Fruit fly (Drosophila melanogaster) whole organism, embryonic: Measurements from ENCODE around the gene CG2794.
A peak's percentile ranks its signal among the peaks of the same experiment; 100 is the strongest.

Experiments used
- ATbp ChIP-seq: fragments of 200-800 bp; sonication (Bioruptor generic); optimal IDR thresholded peaks from 2 replicates; lab custom pipeline; 2017; ENCODE audit warnings: missing biosample characterization, mild to moderate bottlenecking, missing genetic modification characterization, missing genetic modification reagents
- CG11093 ChIP-seq: fragments of 200-800 bp; sonication (Bioruptor generic); IDR thresholded peaks from 3 replicates; pipeline ENCODE4 v1.3.6; 2022; ENCODE audit warnings: missing biosample characterization, missing genetic modification characterization
- CG12236 ChIP-seq: fragments of 200-800 bp; sonication (Bioruptor generic); optimal IDR thresholded peaks from 2 replicates; lab custom pipeline; 2016; ENCODE audit warnings: missing biosample characterization, missing genetic modification characterization
- CG12659 ChIP-seq: fragments of 200-800 bp; sonication (Bioruptor generic); optimal IDR thresholded peaks from 3 replicates; lab custom pipeline; 2017; ENCODE audit warnings: mild to moderate bottlenecking, missing biosample characterization, missing genetic modification reagents, missing genetic modification characterization
- CG12769 ChIP-seq: fragments of 200-800 bp; sonication (Bioruptor generic); optimal IDR thresholded peaks from 2 replicates; lab custom pipeline; 2019; ENCODE audit warnings: missing biosample characterization, mild to moderate bottlenecking, missing genetic modification characterization, moderate library complexity
- CG14050 ChIP-seq: fragments of 200-800 bp; sonication (Bioruptor generic); IDR thresholded peaks from 3 replicates; pipeline ENCODE4 v1.3.6; 2022; ENCODE audit warnings: missing biosample characterization, missing genetic modification characterization
- CG15514 ChIP-seq: fragments of 200-800 bp; sonication (Bioruptor generic); optimal IDR thresholded peaks from 3 replicates; lab custom pipeline; 2017; ENCODE audit warnings: missing biosample characterization, missing genetic modification characterization, mild to moderate bottlenecking, moderate library complexity, missing genetic modification reagents
- CG17385 ChIP-seq: fragments of 200-800 bp; sonication (Bioruptor generic); optimal IDR thresholded peaks from 3 replicates; lab custom pipeline; 2018; ENCODE audit warnings: missing biosample characterization, mild to moderate bottlenecking, missing genetic modification characterization
- CG17612 ChIP-seq: fragments of 200-800 bp; sonication (Bioruptor generic); IDR thresholded peaks from 2 replicates; pipeline ENCODE4 v1.3.6; 2022; ENCODE audit warnings: missing biosample characterization, missing genetic modification characterization
- CG2875 ChIP-seq: fragments of 200-800 bp; sonication (Bioruptor generic); optimal IDR thresholded peaks from 2 replicates; lab custom pipeline; 2017; ENCODE audit warnings: missing biosample characterization, mild to moderate bottlenecking, missing genetic modification characterization, missing genetic modification reagents
- CG31441 ChIP-seq: fragments of 200-800 bp; sonication (Bioruptor generic); IDR thresholded peaks from 2 replicates; pipeline ENCODE4 v1.3.6; 2022; ENCODE audit warnings: missing biosample characterization, missing genetic modification characterization
- CG8290 ChIP-seq, 3 experiments: fragments of 200-800 bp; sonication (Bioruptor generic); optimal IDR thresholded peaks; 2 replicates each; lab custom pipeline; 2016 to 2019; ENCODE audit warnings: missing biosample characterization in 3 of 3, missing genetic modification characterization in 3 of 3, mild to moderate bottlenecking in 2 of 3, moderate library complexity in 1 of 3
- CG8359 ChIP-seq: fragments of 200-800 bp; sonication (Bioruptor generic); optimal IDR thresholded peaks from 2 replicates; lab custom pipeline; 2017; ENCODE audit warnings: missing biosample characterization, mild to moderate bottlenecking, missing genetic modification characterization, borderline replicate concordance
- CkIIα-i1 ChIP-seq: fragments of 200-800 bp; sonication (Bioruptor generic); IDR thresholded peaks from 2 replicates; pipeline ENCODE4 v1.3.6; 2022; ENCODE audit warnings: missing biosample characterization, missing genetic modification characterization
- Dip3 ChIP-seq: fragments of 200-800 bp; sonication (Bioruptor generic); optimal IDR thresholded peaks from 3 replicates; lab custom pipeline; 2016; ENCODE audit warnings: missing biosample characterization, missing genetic modification characterization
- Dll ChIP-seq: fragments of 200-800 bp; sonication (Bioruptor generic); IDR thresholded peaks from 4 replicates; pipeline ENCODE4 v1.3.6; 2022; ENCODE audit warnings: missing biosample characterization, missing genetic modification characterization; ENCODE audit not compliant: partially characterized antibody
- Hmr ChIP-seq: fragments of 200-800 bp; sonication (Bioruptor generic); optimal IDR thresholded peaks from 3 replicates; lab custom pipeline; 2017; ENCODE audit warnings: mild to moderate bottlenecking, missing biosample characterization, missing genetic modification reagents, missing genetic modification characterization
- Kr ChIP-seq: fragments of 200-800 bp; sonication (Bioruptor generic); optimal IDR thresholded peaks from 2 replicates; lab custom pipeline; 2017; ENCODE audit warnings: missing biosample characterization, mild to moderate bottlenecking, missing genetic modification characterization
- Lim3 ChIP-seq: fragments of 200-800 bp; sonication (Bioruptor generic); IDR thresholded peaks from 2 replicates; pipeline ENCODE4 v1.3.6; 2022; ENCODE audit warnings: missing biosample characterization, missing genetic modification characterization
- MESR4 ChIP-seq: fragments of 200-800 bp; sonication (Bioruptor generic); optimal IDR thresholded peaks from 2 replicates; lab custom pipeline; 2018; ENCODE audit warnings: missing biosample characterization, mild to moderate bottlenecking, missing genetic modification characterization, moderate library complexity
- Nf-YC ChIP-seq: fragments of 200-800 bp; optimal IDR thresholded peaks from 3 replicates; lab custom pipeline; 2019; ENCODE audit warnings: missing biosample characterization, mild to moderate bottlenecking, missing genetic modification characterization, moderate library complexity
- Opbp ChIP-seq: fragments of 200-800 bp; sonication (Bioruptor generic); IDR thresholded peaks from 3 replicates; pipeline ENCODE4 v1.3.6; 2022; ENCODE audit warnings: missing biosample characterization, missing genetic modification characterization; ENCODE audit not compliant: partially characterized antibody
- Poxn ChIP-seq: fragments of 200-800 bp; sonication (Bioruptor generic); IDR thresholded peaks from 2 replicates; pipeline ENCODE4 v1.3.6; 2022; ENCODE audit warnings: missing biosample characterization, missing genetic modification characterization
- Spps ChIP-seq: fragments of 200-800 bp; sonication (Bioruptor generic); optimal IDR thresholded peaks from 2 replicates; lab custom pipeline; 2018; ENCODE audit warnings: missing biosample characterization, mild to moderate bottlenecking, missing genetic modification characterization
- Sry-β ChIP-seq: fragments of 200-800 bp; sonication (Bioruptor generic); optimal IDR thresholded peaks from 2 replicates; lab custom pipeline; 2018; ENCODE audit warnings: missing biosample characterization, mild to moderate bottlenecking, missing genetic modification characterization, moderate library complexity
- Taf1 ChIP-seq: fragments of 200-800 bp; sonication (Bioruptor generic); IDR thresholded peaks from 2 replicates; pipeline ENCODE4 v1.3.6; 2022; ENCODE audit warnings: missing biosample characterization, missing genetic modification characterization
- ap ChIP-seq: fragments of 200-800 bp; sonication (Bioruptor generic); IDR thresholded peaks from 2 replicates; pipeline ENCODE4 v1.3.6; 2022; ENCODE audit warnings: missing biosample characterization, missing genetic modification characterization
- ara ChIP-seq: fragments of 200-800 bp; sonication (Bioruptor generic); IDR thresholded peaks from 2 replicates; pipeline ENCODE4 v1.3.6; 2022; ENCODE audit warnings: missing biosample characterization, missing genetic modification characterization
- chif ChIP-seq, 2 experiments: fragments of 200-800 bp; sonication (Bioruptor generic); optimal IDR thresholded peaks; 3 replicates each; lab custom pipeline; 2016; ENCODE audit warnings: missing biosample characterization in 2 of 2, missing genetic modification characterization in 2 of 2
- chinmo ChIP-seq: fragments of 200-800 bp; sonication (Bioruptor generic); IDR thresholded peaks from 4 replicates; pipeline ENCODE4 v1.3.6; 2022; ENCODE audit warnings: missing biosample characterization, missing genetic modification characterization; ENCODE audit not compliant: partially characterized antibody
- chn ChIP-seq: fragments of 200-800 bp; sonication (Bioruptor generic); optimal IDR thresholded peaks from 2 replicates; lab custom pipeline; 2016; ENCODE audit warnings: missing biosample characterization, missing genetic modification characterization
- exex ChIP-seq: fragments of 200-800 bp; sonication (Bioruptor generic); optimal IDR thresholded peaks from 4 replicates; lab custom pipeline; 2018; ENCODE audit warnings: missing biosample characterization, mild to moderate bottlenecking, missing genetic modification characterization, moderate library complexity
- fd64A ChIP-seq: fragments of 200-800 bp; sonication (Bioruptor generic); optimal IDR thresholded peaks from 3 replicates; lab custom pipeline; 2018; ENCODE audit warnings: missing biosample characterization, mild to moderate bottlenecking, missing genetic modification characterization
- gem ChIP-seq: fragments of 200-800 bp; sonication (Bioruptor generic); optimal IDR thresholded peaks from 2 replicates; lab custom pipeline; 2019; ENCODE audit warnings: missing biosample characterization, mild to moderate bottlenecking, missing genetic modification characterization, moderate library complexity
- ken ChIP-seq: fragments of 200-800 bp; sonication (Bioruptor generic); IDR thresholded peaks from 3 replicates; pipeline ENCODE4 v1.3.6; 2022; ENCODE audit warnings: missing biosample characterization, missing genetic modification characterization
- lbe ChIP-seq: fragments of 200-800 bp; sonication (Bioruptor generic); optimal IDR thresholded peaks from 2 replicates; lab custom pipeline; 2016; ENCODE audit warnings: missing biosample characterization, mild to moderate bottlenecking, missing genetic modification characterization
- pfk ChIP-seq: fragments of 200-800 bp; sonication (Bioruptor generic); optimal IDR thresholded peaks from 2 replicates; lab custom pipeline; 2018; ENCODE audit warnings: missing biosample characterization, mild to moderate bottlenecking, missing genetic modification characterization, moderate library complexity
- pum ChIP-seq: fragments of 200-800 bp; sonication (Bioruptor generic); optimal IDR thresholded peaks from 2 replicates; lab custom pipeline; 2016; ENCODE audit warnings: missing biosample characterization, missing genetic modification characterization
- ranshi ChIP-seq: fragments of 200-800 bp; sonication (Bioruptor generic); IDR thresholded peaks from 2 replicates; pipeline ENCODE4 v1.3.6; 2022; ENCODE audit warnings: missing biosample characterization, missing genetic modification characterization
- row ChIP-seq: fragments of 200-800 bp; sonication (Bioruptor generic); IDR thresholded peaks from 3 replicates; pipeline ENCODE4 v1.3.6; 2022; ENCODE audit warnings: missing biosample characterization, missing genetic modification characterization
- run ChIP-seq: fragments of 200-800 bp; sonication (Bioruptor generic); optimal IDR thresholded peaks from 3 replicates; lab custom pipeline; 2018; ENCODE audit warnings: missing biosample characterization, mild to moderate bottlenecking, missing genetic modification characterization
- sim ChIP-seq: fragments of 200-800 bp; sonication (Bioruptor generic); IDR thresholded peaks from 2 replicates; pipeline ENCODE4 v1.3.6; 2022; ENCODE audit warnings: missing biosample characterization, missing genetic modification characterization
- sna ChIP-seq: fragments of 200-800 bp; sonication (Bioruptor generic); IDR thresholded peaks from 2 replicates; pipeline ENCODE4 v1.3.6; 2022; ENCODE audit warnings: missing biosample characterization, missing genetic modification characterization; ENCODE audit not compliant: partially characterized antibody
- sob ChIP-seq: fragments of 200-800 bp; sonication (Bioruptor generic); IDR thresholded peaks from 2 replicates; pipeline ENCODE4 v1.3.6; 2022; ENCODE audit warnings: missing biosample characterization, missing genetic modification characterization
- stwl ChIP-seq: fragments of 200-800 bp; sonication (Bioruptor generic); optimal IDR thresholded peaks from 3 replicates; lab custom pipeline; 2018; ENCODE audit warnings: missing biosample characterization, mild to moderate bottlenecking, missing genetic modification characterization, moderate library complexity
- tin ChIP-seq: fragments of 200-800 bp; sonication (Bioruptor generic); optimal IDR thresholded peaks from 3 replicates; lab custom pipeline; 2016; ENCODE audit warnings: missing biosample characterization, missing genetic modification characterization
- toy ChIP-seq: fragments of 200-800 bp; sonication (Bioruptor generic); IDR thresholded peaks from 2 replicates; pipeline ENCODE4 v1.3.6; 2022; ENCODE audit warnings: missing biosample characterization, missing genetic modification characterization
- trh ChIP-seq: fragments of 200-800 bp; sonication (Bioruptor generic); optimal IDR thresholded peaks from 2 replicates; lab custom pipeline; 2016; ENCODE audit warnings: missing biosample characterization, missing genetic modification characterization
- tup ChIP-seq: fragments of 200-800 bp; sonication (Bioruptor generic); optimal IDR thresholded peaks from 2 replicates; lab custom pipeline; 2016; ENCODE audit warnings: missing biosample characterization, mild to moderate bottlenecking, missing genetic modification characterization, moderate library complexity

CG2794 gene

dm6 chr2L:574226-574625 lies 10.3 kb downstream of the CG2794 start, which contains the start of the genes Ipk2 and cold (continued):
- TF ChIP-seq Taf1 (GFP tag; lab: Robert Waterston, UW) (peak; percentile 56; the same call in 1 of the 2 replicates), CG8290 (GFP tag; optimal IDR thresholded peaks at IDR 0.05; lab: Kevin White, UChicago) (peak; percentile 69), CG8290 (tag; optimal IDR thresholded peaks at IDR 0.05; lab: Kevin White, UChicago) (peak in 1 of 2 experiments; percentile 23), run (tag; lab: Kevin White, UChicago) (peak; percentile 39), pfk (GFP tag; lab: Kevin White, UChicago) (no peak), exex (peak; percentile 83), lbe (GFP tag; lab: Kevin White, UChicago) (peak; percentile 80), gem (no peak), ken (peak; percentile 72), tup (GFP tag; lab: Kevin White, UChicago) (peak; percentile 88), CG11093 (GFP tag; lab: Robert Waterston, UW) (peak; percentile 48; the same call in 1 of the 3 replicates), CkIIα-i1 (no peak), Nf-YC (tag; lab: Kevin White, UChicago) (peak; percentile 80), CG12769 (no peak), chinmo (GFP tag; lab: Robert Waterston, UW) (no peak), Opbp (peak; percentile 37; the same call in 1 of the 3 replicates), CG2875 (peak; percentile 24), CG14050 (GFP tag; lab: Robert Waterston, UW) (peak; percentile 57; the same call in 2 of the 3 replicates), ara (GFP tag; lab: Robert Waterston, UW) (peak; percentile 55), trh (GFP tag; lab: Kevin White, UChicago) (peak; percentile 59), Hmr (peak; percentile 86), ap (GFP tag; lab: Robert Waterston, UW) (no peak), chn (GFP tag; lab: Kevin White, UChicago) (peak; percentile 78), fd64A (GFP tag; lab: Kevin White, UChicago) (no peak), row (GFP tag; lab: Robert Waterston, UW) (peak; percentile 95), CG15514 (peak; percentile 88), sim (GFP tag; lab: Robert Waterston, UW) (no peak), toy (GFP tag; lab: Robert Waterston, UW) (0 out of 2 replicates have a peak, but pooled peaks have one; percentile 29), CG12236 (GFP tag; lab: Kevin White, UChicago) (peak; percentile 44), Kr (GFP tag; lab: Kevin White, UChicago) (no peak), ATbp (GFP tag; lab: Kevin White, UChicago) (peak; percentile 56), tin (peak; percentile 85), Dip3 (GFP tag; lab: Kevin White, UChicago) (peak; percentile 84), ranshi (GFP tag; lab: Robert Waterston, UW) (peak; percentile 68; the same call in 1 of the 2 replicates), Spps (tag; lab: Kevin White, UChicago) (peak; percentile 29), Poxn (GFP tag; lab: Robert Waterston, UW) (0 out of 2 replicates have a peak, but pooled peaks have one; percentile 30), Dll (GFP tag; lab: Robert Waterston, UW) (peak; percentile 56; the same call in 3 of the 4 replicates), sob (peak; percentile 86; the same call in 1 of the 2 replicates), chif (GFP tag; optimal IDR thresholded peaks at IDR 0.05; lab: Kevin White, UChicago) (peak; percentile 55 to 68), CG17385 (GFP tag; lab: Kevin White, UChicago) (peak; percentile 76), CG31441 (GFP tag; lab: Robert Waterston, UW) (no peak; the same call in 1 of the 2 replicates), pum (GFP tag; lab: Kevin White, UChicago) (peak; percentile 81), CG17612 (peak; percentile 14; the same call in 1 of the 2 replicates), CG12659 (peak; percentile 93), MESR4 (GFP tag; lab: Kevin White, UChicago) (peak; percentile 45), Sry-β (GFP tag; lab: Kevin White, UChicago) (peak; percentile 99), Lim3 (GFP tag; lab: Robert Waterston, UW) (no peak), stwl (tag; lab: Kevin White, UChicago) (peak; percentile 66), CG8359 (GFP tag; lab: Kevin White, UChicago) (no peak), sna (GFP tag; lab: Robert Waterston, UW) (no peak)
